Worm (Caenorhabditis elegans) whole organism, L4 larva: ENCODE results near the gene Y66H1A.5.

ENCODE experiments used
- lim-7 ChIP-seq: fragments of 200-800 bp; sonication (Bioruptor generic); IDR thresholded peaks from 2 replicates; pipeline ENCODE4 v1.3.6; 2022; ENCODE audit warnings: missing genetic modification characterization, missing compliant biosample characterization
- nhr-11 ChIP-seq: fragments of 150-350 bp; optimal IDR thresholded peaks from 2 replicates; lab custom pipeline; 2014; ENCODE audit warnings: missing biosample characterization, missing genetic modification characterization
- nhr-237 ChIP-seq: sonication (generic microtip); optimal IDR thresholded peaks from 2 replicates; lab custom pipeline; 2017; ENCODE audit warnings: missing biosample characterization, missing genetic modification characterization
- skn-1 ChIP-seq: fragments of 150-350 bp; optimal IDR thresholded peaks from 2 replicates; lab custom pipeline; 2014; ENCODE audit warnings: missing biosample characterization, missing genetic modification characterization
- zag-1 ChIP-seq: fragments of 150-350 bp; optimal IDR thresholded peaks from 2 replicates; lab custom pipeline; 2014; ENCODE audit warnings: missing biosample characterization, missing genetic modification characterization

ce11 chrIV:390279-390678 lies 38.7 kb downstream of the Y66H1A.5 start, which contains the start of the genes ears-2 and uncp-18:
- TF ChIP-seq zag-1 (tag; lab: Kevin White, UChicago) = no peak
- peak; percentile 79 for TF ChIP-seq lim-7 (GFP tag; lab: Robert Waterston, UW)
- TF ChIP-seq nhr-11 (tag; lab: Kevin White, UChicago) = no peak
- TF ChIP-seq skn-1 (tag; lab: Kevin White, UChicago) = no peak
- TF ChIP-seq nhr-237 = no peak
